Fruit fly (Drosophila melanogaster) whole organism, embryonic: ENCODE results near the gene alpha-Est1.

ENCODE experiments used
- BtbVII ChIP-seq: fragments of 200-800 bp; sonication (Bioruptor generic); optimal IDR thresholded peaks from 3 replicates; lab custom pipeline; 2017; ENCODE audit warnings: missing biosample characterization, mild to moderate bottlenecking, missing genetic modification characterization
- CG10959 ChIP-seq: fragments of 200-800 bp; sonication (Bioruptor generic); IDR thresholded peaks from 2 replicates; pipeline ENCODE4 v1.3.6; 2022; ENCODE audit warnings: missing biosample characterization, missing genetic modification characterization
- CG11085 ChIP-seq: fragments of 200-800 bp; sonication (Bioruptor generic); IDR thresholded peaks from 2 replicates; pipeline ENCODE4 v1.3.6; 2022; ENCODE audit warnings: missing biosample characterization, missing genetic modification characterization
- CG11247 ChIP-seq: fragments of 200-800 bp; sonication (Bioruptor generic); IDR thresholded peaks from 2 replicates; pipeline ENCODE4 v1.3.6; 2022; ENCODE audit warnings: missing biosample characterization, missing genetic modification characterization
- CG12071 ChIP-seq: fragments of 200-800 bp; sonication (Bioruptor generic); optimal IDR thresholded peaks from 3 replicates; lab custom pipeline; 2018; ENCODE audit warnings: missing biosample characterization, mild to moderate bottlenecking, missing genetic modification characterization
- CG13424 ChIP-seq: fragments of 200-800 bp; sonication (Bioruptor generic); optimal IDR thresholded peaks from 2 replicates; lab custom pipeline; 2019; ENCODE audit warnings: missing biosample characterization, mild to moderate bottlenecking, missing genetic modification characterization, moderate library complexity
- CG14050 ChIP-seq: fragments of 200-800 bp; sonication (Bioruptor generic); IDR thresholded peaks from 3 replicates; pipeline ENCODE4 v1.3.6; 2022; ENCODE audit warnings: missing biosample characterization, missing genetic modification characterization
- CG14667 ChIP-seq: fragments of 200-800 bp; sonication (Bioruptor generic); IDR thresholded peaks from 2 replicates; pipeline ENCODE4 v1.3.6; 2022; ENCODE audit warnings: missing biosample characterization, missing genetic modification characterization
- CG1647 ChIP-seq: fragments of 200-800 bp; sonication (Bioruptor generic); optimal IDR thresholded peaks from 3 replicates; lab custom pipeline; 2016; ENCODE audit warnings: missing biosample characterization, missing genetic modification characterization
- CG2116 ChIP-seq: fragments of 200-800 bp; sonication (Bioruptor generic); optimal IDR thresholded peaks from 3 replicates; lab custom pipeline; 2018; ENCODE audit warnings: missing biosample characterization, mild to moderate bottlenecking, missing genetic modification characterization
- CG31365 ChIP-seq: fragments of 200-800 bp; sonication (Bioruptor generic); optimal IDR thresholded peaks from 2 replicates; lab custom pipeline; 2018; ENCODE audit warnings: missing biosample characterization, mild to moderate bottlenecking, missing genetic modification characterization
- CG4617 ChIP-seq: fragments of 200-800 bp; sonication (Bioruptor generic); optimal IDR thresholded peaks from 3 replicates; lab custom pipeline; 2016; ENCODE audit warnings: missing biosample characterization, missing genetic modification characterization, borderline replicate concordance
- CG4820 ChIP-seq: fragments of 200-800 bp; sonication (Bioruptor generic); optimal IDR thresholded peaks from 3 replicates; lab custom pipeline; 2016; ENCODE audit warnings: missing biosample characterization, missing genetic modification characterization
- CG5245 ChIP-seq: fragments of 200-800 bp; sonication (Bioruptor generic); optimal IDR thresholded peaks from 3 replicates; lab custom pipeline; 2016; ENCODE audit warnings: missing biosample characterization, missing genetic modification characterization
- CG6813 ChIP-seq: fragments of 200-800 bp; sonication (Bioruptor generic); optimal IDR thresholded peaks from 2 replicates; lab custom pipeline; 2017; ENCODE audit warnings: missing biosample characterization, missing genetic modification characterization, mild to moderate bottlenecking, moderate library complexity, missing genetic modification reagents
- CG8281 ChIP-seq: fragments of 200-800 bp; sonication (Bioruptor generic); optimal IDR thresholded peaks from 2 replicates; lab custom pipeline; 2018; ENCODE audit warnings: missing biosample characterization, mild to moderate bottlenecking, missing genetic modification characterization, moderate library complexity
- CG9609 ChIP-seq: fragments of 200-800 bp; sonication (Bioruptor generic); optimal IDR thresholded peaks from 3 replicates; lab custom pipeline; 2016; ENCODE audit warnings: missing biosample characterization, missing genetic modification characterization
- Chrac-16 ChIP-seq: fragments of 200-800 bp; sonication (Bioruptor generic); optimal IDR thresholded peaks from 3 replicates; lab custom pipeline; 2016; ENCODE audit warnings: missing biosample characterization, missing genetic modification characterization
- D19A ChIP-seq: fragments of 200-800 bp; optimal IDR thresholded peaks from 3 replicates; lab custom pipeline; 2019; ENCODE audit warnings: missing biosample characterization, mild to moderate bottlenecking, missing genetic modification characterization, moderate library complexity
- Deaf1 ChIP-seq: fragments of 200-800 bp; optimal IDR thresholded peaks from 3 replicates; lab custom pipeline; 2019; ENCODE audit warnings: missing biosample characterization, mild to moderate bottlenecking, missing genetic modification characterization, moderate library complexity
- Doc3 ChIP-seq: fragments of 200-800 bp; sonication (Bioruptor generic); IDR thresholded peaks from 3 replicates; pipeline ENCODE4 v1.3.6; 2022; ENCODE audit warnings: missing biosample characterization, missing genetic modification characterization; ENCODE audit not compliant: partially characterized antibody
- E2f1 ChIP-seq: fragments of 200-800 bp; sonication (Bioruptor generic); IDR thresholded peaks from 2 replicates; pipeline ENCODE4 v1.3.6; 2022; ENCODE audit warnings: missing biosample characterization, missing genetic modification characterization
- E2f2 ChIP-seq: fragments of 200-800 bp; sonication (Bioruptor generic); IDR thresholded peaks from 2 replicates; pipeline ENCODE4 v1.3.6; 2022; ENCODE audit warnings: missing biosample characterization, missing genetic modification characterization
- HLHmδ ChIP-seq: fragments of 200-800 bp; sonication (Bioruptor generic); optimal IDR thresholded peaks from 2 replicates; lab custom pipeline; 2018; ENCODE audit warnings: missing biosample characterization, mild to moderate bottlenecking, missing genetic modification characterization, moderate library complexity
- Hr39 ChIP-seq: fragments of >200 bp; optimal IDR thresholded peaks from 2 replicates; lab custom pipeline; 2017
- Lpt ChIP-seq: fragments of >200 bp; optimal IDR thresholded peaks from 2 replicates; lab custom pipeline; 2018; ENCODE audit warnings: missing biosample characterization, missing genetic modification characterization
- NfI ChIP-seq: fragments of 200-800 bp; sonication (Bioruptor generic); optimal IDR thresholded peaks from 3 replicates; lab custom pipeline; 2018; ENCODE audit warnings: missing biosample characterization, mild to moderate bottlenecking, missing genetic modification characterization, moderate library complexity
- al ChIP-seq: fragments of 200-800 bp; sonication (Bioruptor generic); IDR thresholded peaks from 2 replicates; pipeline ENCODE4 v1.3.6; 2022; ENCODE audit warnings: missing biosample characterization, missing genetic modification characterization
- ap ChIP-seq: fragments of 200-800 bp; sonication (Bioruptor generic); IDR thresholded peaks from 2 replicates; pipeline ENCODE4 v1.3.6; 2022; ENCODE audit warnings: missing biosample characterization, missing genetic modification characterization
- ato ChIP-seq: fragments of 200-800 bp; sonication (Bioruptor generic); IDR thresholded peaks from 2 replicates; pipeline ENCODE4 v1.3.6; 2022; ENCODE audit warnings: missing biosample characterization, missing genetic modification characterization; ENCODE audit not compliant: partially characterized antibody
- cg ChIP-seq: fragments of 200-800 bp; sonication (Bioruptor generic); optimal IDR thresholded peaks from 3 replicates; lab custom pipeline; 2019; ENCODE audit warnings: missing biosample characterization, mild to moderate bottlenecking, missing genetic modification characterization, moderate library complexity
- dpn ChIP-seq, 2 experiments: fragments of 200-800 bp; sonication (Bioruptor generic); optimal IDR thresholded peaks; 3 replicates each; lab custom pipeline; 2016; ENCODE audit warnings: missing biosample characterization in 2 of 2, missing genetic modification characterization in 2 of 2
- dysf ChIP-seq: fragments of 200-800 bp; sonication (Bioruptor generic); IDR thresholded peaks from 3 replicates; pipeline ENCODE4 v1.3.6; 2022; ENCODE audit warnings: missing biosample characterization, missing genetic modification characterization
- gfzf ChIP-seq: fragments of 200-800 bp; sonication (Bioruptor generic); optimal IDR thresholded peaks from 2 replicates; lab custom pipeline; 2016; ENCODE audit warnings: missing biosample characterization, mild to moderate bottlenecking, missing genetic modification characterization, moderate library complexity
- hbn ChIP-seq: fragments of 200-800 bp; sonication (Bioruptor generic); IDR thresholded peaks from 2 replicates; pipeline ENCODE4 v1.3.6; 2022; ENCODE audit warnings: missing biosample characterization, missing genetic modification characterization; ENCODE audit not compliant: partially characterized antibody
- hth ChIP-seq: fragments of >200 bp; optimal IDR thresholded peaks from 2 replicates; lab custom pipeline; 2017; ENCODE audit warnings: inconsistent platforms
- insv ChIP-seq, 2 experiments: fragments of 200-800 bp; sonication (Bioruptor generic); optimal IDR thresholded peaks; 3 replicates each; lab custom pipeline; 2016 to 2018; ENCODE audit warnings: missing biosample characterization in 2 of 2, missing genetic modification characterization in 2 of 2
- lilli ChIP-seq: fragments of 200-800 bp; sonication (Bioruptor generic); optimal IDR thresholded peaks from 3 replicates; lab custom pipeline; 2016; ENCODE audit warnings: missing biosample characterization, missing genetic modification characterization
- pros ChIP-seq: fragments of 200-800 bp; sonication (Bioruptor generic); optimal IDR thresholded peaks from 3 replicates; lab custom pipeline; 2019; ENCODE audit warnings: missing biosample characterization, mild to moderate bottlenecking, missing genetic modification characterization, moderate library complexity
- ranshi ChIP-seq: fragments of 200-800 bp; sonication (Bioruptor generic); IDR thresholded peaks from 2 replicates; pipeline ENCODE4 v1.3.6; 2022; ENCODE audit warnings: missing biosample characterization, missing genetic modification characterization
- scrt ChIP-seq: fragments of 200-800 bp; sonication (Bioruptor generic); optimal IDR thresholded peaks from 2 replicates; lab custom pipeline; 2018; ENCODE audit warnings: missing biosample characterization, mild to moderate bottlenecking, missing genetic modification characterization, moderate library complexity
- shn ChIP-seq: fragments of 200-800 bp; sonication (Bioruptor generic); optimal IDR thresholded peaks from 3 replicates; lab custom pipeline; 2016; ENCODE audit warnings: missing biosample characterization, missing genetic modification characterization
- sqz ChIP-seq: fragments of 200-800 bp; sonication (Bioruptor generic); optimal IDR thresholded peaks from 3 replicates; lab custom pipeline; 2018; ENCODE audit warnings: missing biosample characterization, mild to moderate bottlenecking, missing genetic modification characterization
- stwl ChIP-seq: fragments of 200-800 bp; sonication (Bioruptor generic); optimal IDR thresholded peaks from 3 replicates; lab custom pipeline; 2018; ENCODE audit warnings: missing biosample characterization, mild to moderate bottlenecking, missing genetic modification characterization, moderate library complexity
- trem ChIP-seq: fragments of 200-800 bp; optimal IDR thresholded peaks from 3 replicates; lab custom pipeline; 2019; ENCODE audit warnings: missing biosample characterization, mild to moderate bottlenecking, missing genetic modification characterization, moderate library complexity
- unc-4 ChIP-seq: fragments of 200-800 bp; sonication (Bioruptor generic); IDR thresholded peaks from 2 replicates; pipeline ENCODE4 v1.3.6; 2022; ENCODE audit warnings: missing biosample characterization, missing genetic modification characterization; ENCODE audit not compliant: partially characterized antibody
- vnd ChIP-seq: fragments of 200-800 bp; sonication (Bioruptor generic); IDR thresholded peaks from 3 replicates; pipeline ENCODE4 v1.3.6; 2022; ENCODE audit warnings: missing biosample characterization, missing genetic modification characterization; ENCODE audit not compliant: partially characterized antibody
- wdn ChIP-seq: fragments of 200-800 bp; sonication (Bioruptor generic); IDR thresholded peaks from 2 replicates; pipeline ENCODE4 v1.3.6; 2022; ENCODE audit warnings: missing biosample characterization, missing genetic modification characterization
- z ChIP-seq: fragments of 200-800 bp; sonication (Bioruptor generic); IDR thresholded peaks from 3 replicates; pipeline ENCODE4 v1.3.6; 2022; ENCODE audit warnings: missing biosample characterization, missing genetic modification characterization
- zen ChIP-seq: fragments of 200-800 bp; sonication (Bioruptor generic); optimal IDR thresholded peaks from 3 replicates; lab custom pipeline; 2018; ENCODE audit warnings: missing biosample characterization, mild to moderate bottlenecking, missing genetic modification characterization, moderate library complexity
- zen2 ChIP-seq: fragments of 200-800 bp; sonication (Bioruptor generic); IDR thresholded peaks from 3 replicates; pipeline ENCODE4 v1.3.6; 2022; ENCODE audit warnings: missing biosample characterization, missing genetic modification characterization; ENCODE audit not compliant: partially characterized antibody

Gene alpha-Est1

DNA sequence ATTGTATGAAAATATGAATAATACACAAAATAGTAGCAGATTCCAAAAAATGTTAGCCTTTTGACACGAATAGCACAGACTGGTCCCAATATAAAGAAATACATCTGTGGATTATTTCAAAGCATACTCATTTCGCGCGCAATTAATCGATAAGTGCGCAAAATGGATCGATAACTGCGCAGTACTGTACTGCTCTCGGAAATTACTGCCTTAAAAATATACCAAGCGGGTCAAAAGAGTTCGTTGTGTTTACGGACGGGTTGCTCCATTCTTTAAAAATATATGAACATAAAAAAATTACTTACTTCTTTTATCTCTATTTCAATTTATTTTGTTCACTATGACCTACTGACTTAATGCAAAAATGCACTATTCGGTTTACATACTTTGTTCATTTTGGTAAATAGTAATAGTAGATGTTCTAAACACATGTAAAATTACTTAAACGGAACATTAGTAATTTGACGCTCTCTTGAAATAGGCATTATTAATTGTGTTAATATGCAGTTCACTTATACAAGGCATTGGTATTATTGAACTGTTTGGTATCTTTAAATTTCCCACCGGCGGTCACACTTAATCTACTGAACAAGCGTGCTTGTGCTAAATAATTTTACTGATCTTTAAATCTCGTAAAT is 18.6 kb downstream of the alpha-Est1 start, which contains the start of the genes Rtnl2 and alphaTub84D (continued):
- TF ChIP-seq stwl = peak; percentile 56
- TF ChIP-seq CG4820 (GFP tag; lab: Kevin White, UChicago) = no peak
- no peak for TF ChIP-seq sqz (GFP tag; lab: Kevin White, UChicago)
- peak; percentile 77 for TF ChIP-seq gfzf
- TF ChIP-seq zen2 = no peak
- TF ChIP-seq CG6813 (GFP tag; lab: Kevin White, UChicago) = no peak
- TF ChIP-seq BtbVII (GFP tag; lab: Kevin White, UChicago) = no peak
- TF ChIP-seq CG11247 (GFP tag; lab: Robert Waterston, UW) = no peak
- no peak for TF ChIP-seq Hr39 (lab: Kevin White, UChicago)
- TF ChIP-seq dpn (GFP tag; optimal IDR thresholded peaks at IDR 0.05; lab: Kevin White, UChicago) = no peak
- no peak for TF ChIP-seq ap (GFP tag; lab: Robert Waterston, UW)
- no peak for TF ChIP-seq CG14667
- no peak for TF ChIP-seq z (GFP tag; lab: Robert Waterston, UW)
- no peak for TF ChIP-seq insv (GFP tag; optimal IDR thresholded peaks at IDR 0.05; lab: Kevin White, UChicago)
- TF ChIP-seq CG14050 (GFP tag; lab: Robert Waterston, UW) = no peak
- no peak for TF ChIP-seq Lpt (GFP tag; lab: Kevin White, UChicago)
- TF ChIP-seq CG12071 = no peak
- no peak for TF ChIP-seq HLHmδ (GFP tag; lab: Kevin White, UChicago)
- no peak for TF ChIP-seq CG9609 (GFP tag; lab: Kevin White, UChicago)
- peak; percentile 36 for TF ChIP-seq trem
- TF ChIP-seq hth (lab: Kevin White, UChicago) = no peak
- TF ChIP-seq Deaf1 (tag; lab: Kevin White, UChicago) = no peak
- no peak for TF ChIP-seq ato (GFP tag; lab: Robert Waterston, UW)
- no peak for TF ChIP-seq D19A
- TF ChIP-seq cg (GFP tag; lab: Kevin White, UChicago) = no peak
- no peak for TF ChIP-seq ranshi (GFP tag; lab: Robert Waterston, UW)
- TF ChIP-seq CG31365 (tag; lab: Kevin White, UChicago) = no peak
- TF ChIP-seq E2f1 (GFP tag; lab: Robert Waterston, UW) = no peak
- no peak for TF ChIP-seq CG8281 (tag; lab: Kevin White, UChicago)
- peak; percentile 36 for TF ChIP-seq CG4617 (GFP tag; lab: Kevin White, UChicago)
- no peak for TF ChIP-seq CG1647 (GFP tag; lab: Kevin White, UChicago)
- TF ChIP-seq zen (tag; lab: Kevin White, UChicago) = peak; percentile 9
- TF ChIP-seq lilli (GFP tag; lab: Kevin White, UChicago) = no peak
- TF ChIP-seq Doc3 (GFP tag; lab: Robert Waterston, UW) = no peak
- no peak for TF ChIP-seq wdn (GFP tag; lab: Robert Waterston, UW)
- peak; percentile 77 for TF ChIP-seq CG2116 (GFP tag; lab: Kevin White, UChicago)
- TF ChIP-seq NfI = no peak
- TF ChIP-seq CG10959 (GFP tag; lab: Robert Waterston, UW) = no peak
- no peak for TF ChIP-seq CG5245 (GFP tag; lab: Kevin White, UChicago)
- TF ChIP-seq vnd (GFP tag; lab: Robert Waterston, UW) = no peak
- no peak for TF ChIP-seq CG13424 (tag; lab: Kevin White, UChicago)
- TF ChIP-seq hbn (GFP tag; lab: Robert Waterston, UW) = no peak
- no peak for TF ChIP-seq shn (GFP tag; lab: Kevin White, UChicago)
- no peak for TF ChIP-seq pros (GFP tag; lab: Kevin White, UChicago)
- TF ChIP-seq E2f2 = peak; percentile 85
- TF ChIP-seq scrt (GFP tag; lab: Kevin White, UChicago) = no peak
- no peak for TF ChIP-seq CG11085 (GFP tag; lab: Robert Waterston, UW)
- TF ChIP-seq dysf (GFP tag; lab: Robert Waterston, UW) = no peak
- TF ChIP-seq al = no peak
- TF ChIP-seq unc-4 (GFP tag; lab: Robert Waterston, UW) = no peak
- no peak for TF ChIP-seq Chrac-16 (GFP tag; lab: Kevin White, UChicago)
